Worm (Caenorhabditis elegans): ENCODE results near the gene T05A8.7.

DNA sequence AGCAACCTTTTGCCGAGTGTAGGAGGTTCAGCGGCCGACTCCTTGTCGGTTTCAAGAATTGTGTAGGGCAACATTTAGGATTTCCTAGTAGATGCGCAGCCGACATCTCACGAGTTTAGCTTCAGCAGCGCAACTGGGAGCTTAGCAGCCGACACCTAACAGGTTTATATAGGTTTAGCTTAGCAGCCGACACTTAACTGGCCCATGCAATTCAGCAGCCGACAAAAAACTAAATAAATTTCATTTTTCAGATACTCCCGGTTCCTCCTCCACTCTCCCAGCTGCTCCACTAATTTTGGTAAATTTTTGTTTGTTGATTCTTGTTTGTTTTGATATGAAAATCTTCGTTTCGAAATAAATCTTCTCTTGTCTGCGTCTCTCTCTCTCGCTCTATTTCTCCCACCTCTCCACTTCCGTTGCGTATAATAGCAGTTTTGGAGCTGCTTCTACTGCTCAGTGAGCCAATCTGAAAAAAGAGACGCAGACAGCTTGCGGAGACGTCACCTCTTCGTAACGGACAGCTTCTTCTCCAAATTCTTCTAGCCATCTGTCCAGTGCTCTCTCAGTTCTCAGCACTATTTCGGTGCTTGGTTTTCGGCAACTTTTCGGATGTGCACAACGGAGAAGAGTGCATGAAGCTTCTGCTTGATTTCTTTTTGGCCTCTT lies 5.9 kb upstream of the T05A8.7 start:
- TF ChIP-seq snpc-4 (tag; optimal IDR thresholded peaks at IDR 0.05) (peak; percentile 66), F16B12.6 (tag; optimal IDR thresholded peaks at IDR 0.05) (no peak), unc-130 (tag; optimal IDR thresholded peaks at IDR 0.05) (no peak), elt-3 (tag; optimal IDR thresholded peaks at IDR 0.05) (no peak), mdl-1 (tag; optimal IDR thresholded peaks at IDR 0.05) (no peak), C04F5.9 (tag; optimal IDR thresholded peaks at IDR 0.05) (no peak)

All from whole organism, L1 larva.